Worm (Caenorhabditis elegans) whole organism, L2 larva: Measurements from ENCODE around the gene col-38.

Experiments used
- F13H6.1 ChIP-seq: sonication (generic microtip); optimal IDR thresholded peaks from 2 replicates; lab custom pipeline; 2016; ENCODE audit warnings: missing genetic modification characterization, missing compliant biosample characterization
- crh-2 ChIP-seq: sonication (generic microtip); optimal IDR thresholded peaks from 2 replicates; lab custom pipeline; 2017; ENCODE audit warnings: missing biosample characterization, missing genetic modification characterization
- lin-39 ChIP-seq: fragments of 150-350 bp; optimal IDR thresholded peaks from 2 replicates; lab custom pipeline; 2014; ENCODE audit warnings: missing biosample characterization, missing genetic modification reagents, missing genetic modification characterization
- nhr-12 ChIP-seq: fragments of 150-350 bp; optimal IDR thresholded peaks from 2 replicates; lab custom pipeline; 2014; ENCODE audit warnings: missing biosample characterization, missing genetic modification characterization
- nhr-25 ChIP-seq: fragments of 150-350 bp; sonication (generic microtip); optimal IDR thresholded peaks from 3 replicates; lab custom pipeline; 2014; ENCODE audit warnings: missing biosample characterization, missing genetic modification characterization
- nhr-77 ChIP-seq: fragments of 150-350 bp; optimal IDR thresholded peaks from 2 replicates; lab custom pipeline; 2014; ENCODE audit warnings: missing biosample characterization, missing genetic modification characterization
- unc-39 ChIP-seq: fragments of 150-350 bp; optimal IDR thresholded peaks from 2 replicates; lab custom pipeline; 2014; ENCODE audit warnings: missing biosample characterization, missing genetic modification characterization
- ztf-11 ChIP-seq: sonication (generic microtip); optimal IDR thresholded peaks from 2 replicates; lab custom pipeline; 2017; ENCODE audit warnings: missing biosample characterization, missing genetic modification characterization

DNA sequence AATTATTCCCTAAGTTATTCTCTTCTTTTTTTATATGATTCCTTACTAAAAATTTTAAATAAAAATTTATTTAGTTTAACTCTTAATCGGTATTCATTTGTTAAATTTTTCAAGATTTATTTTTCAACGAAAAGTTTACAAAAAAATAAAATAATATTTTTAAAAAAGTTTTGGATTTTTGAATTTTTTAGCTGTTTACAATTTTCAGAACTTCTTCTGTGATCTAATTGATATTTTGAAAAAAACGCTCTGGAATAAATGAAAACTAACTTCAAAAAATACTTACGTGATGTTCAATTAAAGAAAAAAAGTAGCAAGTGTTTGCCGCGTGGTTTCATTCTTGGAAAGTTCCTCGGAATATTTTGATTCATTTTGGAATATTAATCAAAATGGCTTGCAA, 23.6 kb downstream of the col-38 start, which contains the start of gene decr-1.2:
- TF ChIP-seq F13H6.1 (no peak), nhr-12 (tag; lab: Kevin White, UChicago) (no peak), ztf-11 (tag; lab: Kevin White, UChicago) (no peak), crh-2 (tag; lab: Kevin White, UChicago) (no peak), nhr-77 (no peak), lin-39 (tag; lab: Kevin White, UChicago) (no peak), unc-39 (no peak), nhr-25 (tag; lab: Kevin White, UChicago) (no peak)
